Worm (Caenorhabditis elegans) whole organism, L3 larva: Measurements from ENCODE around the gene srd-43.

Source experiments
- mdl-1 ChIP-seq: fragments of 150-350 bp; optimal IDR thresholded peaks from 2 replicates; lab custom pipeline; 2014; ENCODE audit warnings: missing biosample characterization, missing genetic modification characterization
- nfya-1 ChIP-seq: sonication (generic microtip); optimal IDR thresholded peaks from 2 replicates; lab custom pipeline; 2017; ENCODE audit warnings: missing genetic modification characterization, mild to moderate bottlenecking, missing compliant biosample characterization, antibody characterized with exemption, moderate library complexity; ENCODE audit not compliant: insufficient read depth
- unc-62 ChIP-seq: fragments of 150-350 bp; sonication (generic microtip); optimal IDR thresholded peaks from 4 replicates; lab custom pipeline; 2014; ENCODE audit warnings: missing biosample characterization, missing genetic modification reagents, missing genetic modification characterization

- TF ChIP-seq unc-62 (GFP tag; lab: Kevin White, UChicago) (no peak), nfya-1 (no peak), mdl-1 (tag; lab: Kevin White, UChicago) (no peak)
These were observed 16.9 kb downstream of the srd-43 start, which contains the start of gene R04D3.4 for ce11 chrX:13288715-13289114.
